Fruit fly (Drosophila melanogaster) whole organism, embryonic: ENCODE data around the gene MED18.

ENCODE experiments used
- B-H1 ChIP-seq: fragments of 200-800 bp; sonication (Bioruptor generic); IDR thresholded peaks from 3 replicates; pipeline ENCODE4 v1.3.6; 2022; ENCODE audit warnings: missing biosample characterization, missing genetic modification characterization
- Bteb2 ChIP-seq: fragments of 200-800 bp; sonication (Bioruptor generic); optimal IDR thresholded peaks from 2 replicates; lab custom pipeline; 2016; ENCODE audit warnings: missing biosample characterization, missing genetic modification characterization
- CG10979 ChIP-seq: fragments of 200-800 bp; sonication (Bioruptor generic); optimal IDR thresholded peaks from 2 replicates; lab custom pipeline; 2018; ENCODE audit warnings: missing biosample characterization, mild to moderate bottlenecking, missing genetic modification characterization, moderate library complexity
- CG12391 ChIP-seq: fragments of 200-800 bp; sonication (Bioruptor generic); optimal IDR thresholded peaks from 3 replicates; lab custom pipeline; 2018; ENCODE audit warnings: missing biosample characterization, mild to moderate bottlenecking, missing genetic modification characterization, moderate library complexity
- CG13123 ChIP-seq: fragments of 200-800 bp; sonication (Bioruptor generic); optimal IDR thresholded peaks from 2 replicates; lab custom pipeline; 2016; ENCODE audit warnings: missing biosample characterization, missing genetic modification characterization
- CG13296 ChIP-seq: fragments of 200-800 bp; sonication (Bioruptor generic); optimal IDR thresholded peaks from 3 replicates; lab custom pipeline; 2018; ENCODE audit warnings: missing biosample characterization, mild to moderate bottlenecking, missing genetic modification characterization
- CG14667 ChIP-seq: fragments of 200-800 bp; sonication (Bioruptor generic); IDR thresholded peaks from 2 replicates; pipeline ENCODE4 v1.3.6; 2022; ENCODE audit warnings: missing biosample characterization, missing genetic modification characterization
- CG14860 ChIP-seq: fragments of 200-800 bp; sonication (Bioruptor generic); IDR thresholded peaks from 3 replicates; pipeline ENCODE4 v1.3.6; 2022; ENCODE audit warnings: missing biosample characterization, missing genetic modification characterization; ENCODE audit not compliant: partially characterized antibody
- CG15601 ChIP-seq: fragments of 200-800 bp; sonication (Bioruptor generic); optimal IDR thresholded peaks from 3 replicates; lab custom pipeline; 2019; ENCODE audit warnings: missing biosample characterization, mild to moderate bottlenecking, missing genetic modification characterization, moderate library complexity
- CG17361 ChIP-seq: fragments of 200-800 bp; sonication (Bioruptor generic); IDR thresholded peaks from 3 replicates; pipeline ENCODE4 v1.3.6; 2022; ENCODE audit warnings: missing biosample characterization, missing genetic modification characterization
- CG17568 ChIP-seq: fragments of 200-800 bp; sonication (Bioruptor generic); optimal IDR thresholded peaks from 2 replicates; lab custom pipeline; 2018; ENCODE audit warnings: missing biosample characterization, mild to moderate bottlenecking, missing genetic modification characterization, moderate library complexity
- CG17829 ChIP-seq: fragments of 200-800 bp; optimal IDR thresholded peaks from 2 replicates; lab custom pipeline; 2019; ENCODE audit warnings: missing biosample characterization, mild to moderate bottlenecking, missing genetic modification characterization, moderate library complexity
- CG2116 ChIP-seq: fragments of 200-800 bp; sonication (Bioruptor generic); optimal IDR thresholded peaks from 3 replicates; lab custom pipeline; 2018; ENCODE audit warnings: missing biosample characterization, mild to moderate bottlenecking, missing genetic modification characterization
- CG32772 ChIP-seq: fragments of 200-800 bp; sonication (Bioruptor generic); IDR thresholded peaks from 2 replicates; pipeline ENCODE4 v1.3.6; 2022; ENCODE audit warnings: missing biosample characterization, missing genetic modification characterization
- CG3995 ChIP-seq: fragments of 200-800 bp; sonication (Bioruptor generic); optimal IDR thresholded peaks from 3 replicates; lab custom pipeline; 2016; ENCODE audit warnings: missing biosample characterization, missing genetic modification characterization
- CG6175 ChIP-seq: fragments of 200-800 bp; sonication (Bioruptor generic); IDR thresholded peaks from 3 replicates; pipeline ENCODE4 v1.3.6; 2022; ENCODE audit warnings: missing biosample characterization, missing genetic modification characterization
- CG8944 ChIP-seq: fragments of 200-800 bp; sonication (Bioruptor generic); optimal IDR thresholded peaks from 3 replicates; lab custom pipeline; 2016; ENCODE audit warnings: missing biosample characterization, missing genetic modification characterization
- CG9817 ChIP-seq: fragments of 200-800 bp; sonication (Bioruptor generic); optimal IDR thresholded peaks from 2 replicates; lab custom pipeline; 2018; ENCODE audit warnings: missing biosample characterization, mild to moderate bottlenecking, missing genetic modification characterization, moderate library complexity
- CoRest ChIP-seq: fragments of 200-800 bp; sonication (Bioruptor generic); optimal IDR thresholded peaks from 3 replicates; lab custom pipeline; 2018; ENCODE audit warnings: missing biosample characterization, mild to moderate bottlenecking, missing genetic modification characterization, moderate library complexity
- Dad ChIP-seq: fragments of 200-800 bp; sonication (Bioruptor generic); optimal IDR thresholded peaks from 3 replicates; lab custom pipeline; 2016; ENCODE audit warnings: missing biosample characterization, missing genetic modification characterization
- ERR ChIP-seq: fragments of 200-800 bp; sonication (Bioruptor generic); optimal IDR thresholded peaks from 2 replicates; lab custom pipeline; 2016; ENCODE audit warnings: missing biosample characterization, missing genetic modification characterization
- Ets65A ChIP-seq: fragments of 200-800 bp; sonication (Bioruptor generic); peaks from one replicate; lab custom pipeline; 2016; ENCODE audit warnings: missing biosample characterization, missing genetic modification characterization
- GATAe ChIP-seq: fragments of 200-800 bp; sonication (Bioruptor generic); conservative IDR thresholded peaks from 2 replicates; pipeline ENCODE4 v1.3.6; 2022; ENCODE audit warnings: missing biosample characterization, missing genetic modification characterization
- H2.0 ChIP-seq: fragments of 200-800 bp; sonication (Bioruptor generic); IDR thresholded peaks from 2 replicates; pipeline ENCODE4 v1.3.6; 2022; ENCODE audit warnings: missing biosample characterization, missing genetic modification characterization
- HLH4C ChIP-seq: fragments of 200-800 bp; sonication (Bioruptor generic); IDR thresholded peaks from 3 replicates; pipeline ENCODE4 v1.3.6; 2022; ENCODE audit warnings: missing biosample characterization, missing genetic modification characterization; ENCODE audit not compliant: partially characterized antibody
- Med ChIP-seq: fragments of 200-800 bp; sonication (Bioruptor generic); peaks from one replicate; lab custom pipeline; 2016; ENCODE audit warnings: missing biosample characterization, missing genetic modification characterization, mild to moderate bottlenecking, inconsistent platforms, moderate library complexity
- NFAT ChIP-seq: fragments of 200-800 bp; sonication (Bioruptor generic); IDR thresholded peaks from 2 replicates; pipeline ENCODE4 v1.3.6; 2022; ENCODE audit warnings: missing biosample characterization, missing genetic modification characterization
- Nf-YB ChIP-seq: fragments of 200-800 bp; sonication (Bioruptor generic); optimal IDR thresholded peaks from 3 replicates; lab custom pipeline; 2019; ENCODE audit warnings: missing biosample characterization, mild to moderate bottlenecking, missing genetic modification characterization, moderate library complexity
- NfI ChIP-seq: fragments of 200-800 bp; sonication (Bioruptor generic); optimal IDR thresholded peaks from 3 replicates; lab custom pipeline; 2018; ENCODE audit warnings: missing biosample characterization, mild to moderate bottlenecking, missing genetic modification characterization, moderate library complexity
- Opbp ChIP-seq: fragments of 200-800 bp; sonication (Bioruptor generic); IDR thresholded peaks from 3 replicates; pipeline ENCODE4 v1.3.6; 2022; ENCODE audit warnings: missing biosample characterization, missing genetic modification characterization; ENCODE audit not compliant: partially characterized antibody
- Xrp1 ChIP-seq: fragments of 200-800 bp; sonication (Bioruptor generic); IDR thresholded peaks from 2 replicates; pipeline ENCODE4 v1.3.6; 2022; ENCODE audit warnings: missing biosample characterization, missing genetic modification characterization
- ase ChIP-seq: fragments of 200-800 bp; sonication (Bioruptor generic); IDR thresholded peaks from 3 replicates; pipeline ENCODE4 v1.3.6; 2022; ENCODE audit warnings: missing biosample characterization, missing genetic modification characterization
- btn ChIP-seq: fragments of 200-800 bp; sonication (Bioruptor generic); optimal IDR thresholded peaks from 2 replicates; lab custom pipeline; 2016; ENCODE audit warnings: missing biosample characterization, missing genetic modification characterization
- caup ChIP-seq: fragments of 200-800 bp; sonication (Bioruptor generic); optimal IDR thresholded peaks from 3 replicates; lab custom pipeline; 2017; ENCODE audit warnings: missing biosample characterization, mild to moderate bottlenecking, missing genetic modification characterization, moderate library complexity; ENCODE audit not compliant: severe bottlenecking
- crc ChIP-seq: fragments of 200-800 bp; sonication (Bioruptor generic); optimal IDR thresholded peaks from 2 replicates; lab custom pipeline; 2016; ENCODE audit warnings: missing biosample characterization, missing genetic modification characterization
- dmrt99B ChIP-seq: fragments of 200-800 bp; sonication (Bioruptor generic); optimal IDR thresholded peaks from 2 replicates; lab custom pipeline; 2018; ENCODE audit warnings: missing biosample characterization, mild to moderate bottlenecking, missing genetic modification characterization, moderate library complexity
- dpn ChIP-seq, 2 experiments: fragments of 200-800 bp; sonication (Bioruptor generic); optimal IDR thresholded peaks; 3 replicates each; lab custom pipeline; 2016; ENCODE audit warnings: missing biosample characterization in 2 of 2, missing genetic modification characterization in 2 of 2
- fu2 ChIP-seq: fragments of 200-800 bp; sonication (Bioruptor generic); optimal IDR thresholded peaks from 2 replicates; lab custom pipeline; 2016; ENCODE audit warnings: missing biosample characterization, missing genetic modification characterization
- hkb ChIP-seq, 2 experiments: fragments of 200-800 bp in 1 of 2; fragments of >200 bp in 1 of 2; sonication (Bioruptor generic) in 1 of 2; IDR thresholded peaks in 1 of 2; optimal IDR thresholded peaks in 1 of 2; 2 replicates each; pipeline versions ENCODE4 v1.3.6 to Lab custom; 2017 to 2022; ENCODE audit warnings: missing biosample characterization in 1 of 2, missing genetic modification characterization in 1 of 2
- insv ChIP-seq, 2 experiments: fragments of 200-800 bp; sonication (Bioruptor generic); optimal IDR thresholded peaks; 3 replicates each; lab custom pipeline; 2016 to 2018; ENCODE audit warnings: missing biosample characterization in 2 of 2, missing genetic modification characterization in 2 of 2
- lilli ChIP-seq: fragments of 200-800 bp; sonication (Bioruptor generic); optimal IDR thresholded peaks from 3 replicates; lab custom pipeline; 2016; ENCODE audit warnings: missing biosample characterization, missing genetic modification characterization
- nom ChIP-seq: fragments of 200-800 bp; sonication (Bioruptor generic); optimal IDR thresholded peaks from 2 replicates; lab custom pipeline; 2017; ENCODE audit warnings: missing biosample characterization, missing genetic modification characterization, mild to moderate bottlenecking, moderate library complexity, missing genetic modification reagents
- otp ChIP-seq: fragments of 200-800 bp; sonication (Bioruptor generic); IDR thresholded peaks from 3 replicates; pipeline ENCODE4, ENCODE4 v1.3.6; 2022; ENCODE audit warnings: missing biosample characterization, missing genetic modification characterization
- pita ChIP-seq: fragments of 200-800 bp; sonication (Bioruptor generic); optimal IDR thresholded peaks from 2 replicates; lab custom pipeline; 2017; ENCODE audit warnings: missing biosample characterization, mild to moderate bottlenecking, missing genetic modification characterization
- psq ChIP-seq: fragments of 200-800 bp; sonication (Bioruptor generic); optimal IDR thresholded peaks from 2 replicates; lab custom pipeline; 2017; ENCODE audit warnings: missing biosample characterization, missing genetic modification characterization
- ranshi ChIP-seq: fragments of 200-800 bp; sonication (Bioruptor generic); IDR thresholded peaks from 2 replicates; pipeline ENCODE4 v1.3.6; 2022; ENCODE audit warnings: missing biosample characterization, missing genetic modification characterization
- ro ChIP-seq: fragments of 200-800 bp; sonication (Bioruptor generic); IDR thresholded peaks from 2 replicates; pipeline ENCODE4 v1.3.6; 2022; ENCODE audit warnings: missing biosample characterization, missing genetic modification characterization
- run ChIP-seq: fragments of 200-800 bp; sonication (Bioruptor generic); optimal IDR thresholded peaks from 3 replicates; lab custom pipeline; 2018; ENCODE audit warnings: missing biosample characterization, mild to moderate bottlenecking, missing genetic modification characterization
- sim ChIP-seq: fragments of 200-800 bp; sonication (Bioruptor generic); IDR thresholded peaks from 2 replicates; pipeline ENCODE4 v1.3.6; 2022; ENCODE audit warnings: missing biosample characterization, missing genetic modification characterization
- wek ChIP-seq: fragments of 200-800 bp; sonication (Bioruptor generic); optimal IDR thresholded peaks from 3 replicates; lab custom pipeline; 2018; ENCODE audit warnings: missing biosample characterization, mild to moderate bottlenecking, missing genetic modification characterization, moderate library complexity

The MED18 gene

DNA sequence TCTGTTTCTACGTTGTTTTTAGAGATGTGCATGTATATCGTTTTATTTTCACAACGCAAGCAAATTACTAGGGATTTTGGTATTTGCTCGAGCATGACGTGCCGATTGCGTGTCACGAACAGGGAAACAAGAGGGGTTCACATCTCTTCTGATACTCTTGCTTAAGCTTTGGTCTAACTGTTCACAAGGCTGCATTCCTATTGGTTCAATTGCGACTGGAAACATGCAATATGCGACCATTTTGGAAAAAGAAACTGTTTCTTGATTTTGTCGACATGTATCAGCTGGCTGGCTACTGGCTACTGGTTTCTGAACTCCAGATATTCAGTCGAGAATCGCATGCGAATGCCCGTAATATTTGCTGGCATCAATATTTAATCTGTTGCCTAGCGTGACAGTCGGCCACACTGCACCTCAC lies 14.4 kb downstream of the MED18 start, which contains the start of gene Coa8 (continued):
- TF ChIP-seq nom, result no peak
- TF ChIP-seq CG14860 (GFP tag; lab: Robert Waterston, UW), result peak; percentile 44; the same call in 2 of the 3 replicates
- peak in 1 of 2 experiments; percentile 25 for TF ChIP-seq insv (GFP tag; optimal IDR thresholded peaks at IDR 0.05; lab: Kevin White, UChicago)
- TF ChIP-seq CG9817 (tag; lab: Kevin White, UChicago), result peak; percentile 45
- TF ChIP-seq NFAT (GFP tag; lab: Robert Waterston, UW), result peak; percentile 31; the same call in 1 of the 2 replicates
- peak; percentile 89 for TF ChIP-seq Med (GFP tag; lab: Kevin White, UChicago)
- peak; percentile 93 for TF ChIP-seq Ets65A (GFP tag; lab: Kevin White, UChicago)
- no peak for TF ChIP-seq run
- 0 out of 2 replicates have a peak, but pooled peaks have one; percentile 47 for TF ChIP-seq CG32772
- no peak for TF ChIP-seq fu2 (GFP tag; lab: Kevin White, UChicago)
- peak; percentile 2 for TF ChIP-seq Bteb2 (GFP tag; lab: Kevin White, UChicago)
- TF ChIP-seq btn, result peak; percentile 37
- peak; percentile 9 for TF ChIP-seq CG17829
- TF ChIP-seq CG6175, result no peak
- peak; percentile 91 for TF ChIP-seq wek (GFP tag; lab: Kevin White, UChicago)
- TF ChIP-seq dmrt99B (tag; lab: Kevin White, UChicago), result no peak
- peak; percentile 4 for TF ChIP-seq Nf-YB (GFP tag; lab: Kevin White, UChicago)
- TF ChIP-seq Opbp (GFP tag; lab: Robert Waterston, UW), result peak; percentile 57; the same call in 1 of the 3 replicates
- no peak for TF ChIP-seq crc (GFP tag; lab: Kevin White, UChicago)
- TF ChIP-seq GATAe (GFP tag; lab: Robert Waterston, UW), result no peak
- TF ChIP-seq caup (GFP tag; lab: Kevin White, UChicago), result peak; percentile 47
- peak; percentile 54; the same call in 1 of the 2 replicates for TF ChIP-seq ranshi
- TF ChIP-seq CG14667 (GFP tag; lab: Robert Waterston, UW), result peak; percentile 30; the same call in 1 of the 2 replicates
- TF ChIP-seq ERR (GFP tag; lab: Kevin White, UChicago), result peak; percentile 23
- peak; percentile 30 for TF ChIP-seq CG3995
- no peak for TF ChIP-seq sim (GFP tag; lab: Robert Waterston, UW)
- TF ChIP-seq H2.0 (GFP tag; lab: Robert Waterston, UW), result 0 out of 2 replicates have a peak, but pooled peaks have one; percentile 18
- TF ChIP-seq Xrp1 (GFP tag; lab: Robert Waterston, UW), result peak; percentile 44
- TF ChIP-seq CG13123 (GFP tag; lab: Kevin White, UChicago), result no peak
- no peak; the same call in 2 of the 3 replicates for TF ChIP-seq CG17361 (GFP tag; lab: Robert Waterston, UW)
- no peak for TF ChIP-seq CG10979
- peak; percentile 3 for TF ChIP-seq CG2116 (GFP tag; lab: Kevin White, UChicago)
- no peak for TF ChIP-seq CG15601 (tag; lab: Kevin White, UChicago)
- peak; percentile 25 for TF ChIP-seq CoRest (tag; lab: Kevin White, UChicago)
- TF ChIP-seq NfI (GFP tag; lab: Kevin White, UChicago), result peak; percentile 51
- TF ChIP-seq otp (GFP tag; lab: Robert Waterston, UW), result no peak
- TF ChIP-seq CG8944 (GFP tag; lab: Kevin White, UChicago), result no peak
- peak; percentile 31 for TF ChIP-seq CG13296 (GFP tag; lab: Kevin White, UChicago)
- peak; percentile 24 to 26 for TF ChIP-seq dpn (GFP tag; optimal IDR thresholded peaks at IDR 0.05; lab: Kevin White, UChicago)
- TF ChIP-seq B-H1 (GFP tag; lab: Robert Waterston, UW), result peak; percentile 36; the same call in 2 of the 3 replicates
- no peak for TF ChIP-seq psq
- TF ChIP-seq pita (GFP tag; lab: Kevin White, UChicago), result no peak
- no peak for TF ChIP-seq CG17568 (GFP tag; lab: Kevin White, UChicago)
- TF ChIP-seq ro, result no peak
- TF ChIP-seq ase (GFP tag; lab: Robert Waterston, UW), result no peak
- peak; percentile 19 for TF ChIP-seq Dad (GFP tag; lab: Kevin White, UChicago)
- peak; percentile 42; the same call in 1 of the 3 replicates for TF ChIP-seq HLH4C (GFP tag; lab: Robert Waterston, UW)
- TF ChIP-seq hkb (optimal IDR thresholded peaks at IDR 0.05; lab: Kevin White, UChicago), result no peak
- peak; percentile 49; the same call in 1 of the 2 replicates for TF ChIP-seq hkb (GFP tag; IDR thresholded peaks at IDR 0.05; lab: Robert Waterston, UW)
- TF ChIP-seq lilli (GFP tag; lab: Kevin White, UChicago), result peak; percentile 53
- peak; percentile 39 for TF ChIP-seq CG12391
